Fruit fly (Drosophila melanogaster) whole organism, prepupa: Measurements from ENCODE around the gene apn.

Experiments used
- Blimp-1 ChIP-seq: fragments of 200-800 bp; sonication (Bioruptor generic); optimal IDR thresholded peaks from 3 replicates; lab custom pipeline; 2017; ENCODE audit warnings: missing biosample characterization, missing genetic modification characterization, mild to moderate bottlenecking, moderate library complexity, missing genetic modification reagents
- CG10631 ChIP-seq: fragments of 200-800 bp; sonication (Bioruptor generic); optimal IDR thresholded peaks from 2 replicates; lab custom pipeline; 2016; ENCODE audit warnings: missing biosample characterization, missing genetic modification characterization
- CG10669 ChIP-seq: fragments of 200-800 bp; sonication (Bioruptor generic); optimal IDR thresholded peaks from 3 replicates; lab custom pipeline; 2018; ENCODE audit warnings: missing biosample characterization, mild to moderate bottlenecking, missing genetic modification characterization, moderate library complexity
- CG11762 ChIP-seq: fragments of 200-800 bp; sonication (Bioruptor generic); optimal IDR thresholded peaks from 3 replicates; lab custom pipeline; 2016; ENCODE audit warnings: missing biosample characterization, missing genetic modification characterization; ENCODE audit not compliant: insufficient read depth
- CG11902 ChIP-seq: fragments of 200-800 bp; sonication (Bioruptor generic); optimal IDR thresholded peaks from 3 replicates; lab custom pipeline; 2016; ENCODE audit warnings: missing biosample characterization, missing genetic modification characterization
- CG15336 ChIP-seq: fragments of 200-800 bp; sonication (Bioruptor generic); IDR thresholded peaks from 2 replicates; pipeline ENCODE4 v1.3.6; 2022; ENCODE audit warnings: missing biosample characterization, missing genetic modification characterization
- CG1621 ChIP-seq: fragments of 200-800 bp; sonication (Bioruptor generic); optimal IDR thresholded peaks from 3 replicates; lab custom pipeline; 2018; ENCODE audit warnings: missing biosample characterization, mild to moderate bottlenecking, missing genetic modification characterization
- CG31627 ChIP-seq: fragments of 200-800 bp; sonication (Bioruptor generic); optimal IDR thresholded peaks from 3 replicates; lab custom pipeline; 2016; ENCODE audit warnings: missing biosample characterization, missing genetic modification characterization
- CG32006 ChIP-seq: fragments of 200-800 bp; sonication (Bioruptor generic); optimal IDR thresholded peaks from 3 replicates; lab custom pipeline; 2017; ENCODE audit warnings: missing biosample characterization, mild to moderate bottlenecking, missing genetic modification characterization
- CG34406 ChIP-seq: fragments of 200-800 bp; sonication (Bioruptor generic); optimal IDR thresholded peaks from 3 replicates; lab custom pipeline; 2016; ENCODE audit warnings: missing biosample characterization, missing genetic modification characterization
- CG3919 ChIP-seq: fragments of 200-800 bp; sonication (Bioruptor generic); optimal IDR thresholded peaks from 3 replicates; lab custom pipeline; 2016; ENCODE audit warnings: missing biosample characterization, missing genetic modification characterization
- CG6163 ChIP-seq: fragments of 200-800 bp; sonication (Bioruptor generic); IDR thresholded peaks from 3 replicates; pipeline ENCODE4 v1.3.6; 2022; ENCODE audit warnings: missing biosample characterization, missing genetic modification characterization
- CG6276 ChIP-seq: fragments of 200-800 bp; sonication (Bioruptor generic); optimal IDR thresholded peaks from 2 replicates; lab custom pipeline; 2017; ENCODE audit warnings: missing biosample characterization, mild to moderate bottlenecking, missing genetic modification characterization
- CG6792 ChIP-seq: fragments of 200-800 bp; sonication (Bioruptor generic); optimal IDR thresholded peaks from 3 replicates; lab custom pipeline; 2016; ENCODE audit warnings: missing biosample characterization, missing genetic modification characterization
- CG6854 ChIP-seq: fragments of 200-800 bp; sonication (Bioruptor generic); optimal IDR thresholded peaks from 2 replicates; lab custom pipeline; 2017; ENCODE audit warnings: missing biosample characterization, mild to moderate bottlenecking, missing genetic modification characterization
- CG7368 ChIP-seq: fragments of 200-800 bp; sonication (Bioruptor generic); optimal IDR thresholded peaks from 3 replicates; lab custom pipeline; 2016; ENCODE audit warnings: missing biosample characterization, missing genetic modification characterization
- CG8119 ChIP-seq: fragments of 200-800 bp; sonication (Bioruptor generic); IDR thresholded peaks from 3 replicates; pipeline ENCODE4 v1.3.6; 2022; ENCODE audit warnings: missing biosample characterization, missing genetic modification characterization
- CG8632 ChIP-seq: fragments of 200-800 bp; sonication (Bioruptor generic); optimal IDR thresholded peaks from 3 replicates; lab custom pipeline; 2016; ENCODE audit warnings: missing biosample characterization, missing genetic modification characterization
- Eip78C ChIP-seq: fragments of 200-800 bp; sonication (Bioruptor generic); peaks from one replicate; lab custom pipeline; 2016; ENCODE audit warnings: missing biosample characterization, missing genetic modification characterization
- Ets21C ChIP-seq: fragments of 200-800 bp; sonication (Bioruptor generic); optimal IDR thresholded peaks from 3 replicates; lab custom pipeline; 2016; ENCODE audit warnings: missing biosample characterization, missing genetic modification characterization
- Met ChIP-seq: fragments of 200-800 bp; sonication (Bioruptor generic); optimal IDR thresholded peaks from 3 replicates; lab custom pipeline; 2016; ENCODE audit warnings: missing biosample characterization, missing genetic modification characterization
- Sox102F ChIP-seq: fragments of 200-800 bp; sonication (Bioruptor generic); optimal IDR thresholded peaks from 2 replicates; lab custom pipeline; 2016; ENCODE audit warnings: missing biosample characterization, mild to moderate bottlenecking, missing genetic modification characterization
- Sox15 ChIP-seq: fragments of 200-800 bp; sonication (Bioruptor generic); optimal IDR thresholded peaks from 3 replicates; lab custom pipeline; 2016; ENCODE audit warnings: missing biosample characterization, missing genetic modification characterization
- achi ChIP-seq: fragments of 200-800 bp; sonication (Bioruptor generic); optimal IDR thresholded peaks from 3 replicates; lab custom pipeline; 2016; ENCODE audit warnings: missing biosample characterization, missing genetic modification characterization
- acj6 ChIP-seq: fragments of 200-800 bp; sonication (Bioruptor generic); optimal IDR thresholded peaks from 3 replicates; lab custom pipeline; 2016; ENCODE audit warnings: missing biosample characterization, missing genetic modification characterization
- cyc ChIP-seq: fragments of 200-800 bp; sonication (Bioruptor generic); optimal IDR thresholded peaks from 3 replicates; lab custom pipeline; 2016; ENCODE audit warnings: missing biosample characterization, missing genetic modification characterization
- dac ChIP-seq: fragments of 200-800 bp; sonication (Bioruptor generic); optimal IDR thresholded peaks from 2 replicates; lab custom pipeline; 2017; ENCODE audit warnings: missing biosample characterization, mild to moderate bottlenecking, missing genetic modification characterization
- dsx ChIP-seq: fragments of 200-800 bp; optimal IDR thresholded peaks from 3 replicates; lab custom pipeline; 2019; ENCODE audit warnings: missing biosample characterization, mild to moderate bottlenecking, missing genetic modification characterization, moderate library complexity; ENCODE audit not compliant: poor library complexity, severe bottlenecking
- eg ChIP-seq: fragments of 200-800 bp; sonication (Bioruptor generic); IDR thresholded peaks from 3 replicates; pipeline ENCODE4 v1.3.6; 2022; ENCODE audit warnings: missing biosample characterization, missing genetic modification characterization
- esn ChIP-seq: fragments of 200-800 bp; sonication (Bioruptor generic); optimal IDR thresholded peaks from 2 replicates; lab custom pipeline; 2016; ENCODE audit warnings: missing biosample characterization, mild to moderate bottlenecking, missing genetic modification characterization, moderate library complexity
- fkh ChIP-seq: fragments of 200-800 bp; sonication (Bioruptor generic); optimal IDR thresholded peaks from 3 replicates; lab custom pipeline; 2017; ENCODE audit warnings: missing biosample characterization, mild to moderate bottlenecking, missing genetic modification characterization, moderate library complexity
- lz ChIP-seq: fragments of 200-800 bp; sonication (Bioruptor generic); optimal IDR thresholded peaks from 3 replicates; lab custom pipeline; 2016; ENCODE audit warnings: missing biosample characterization, missing genetic modification characterization
- net ChIP-seq: fragments of 200-800 bp; sonication (Bioruptor generic); optimal IDR thresholded peaks from 3 replicates; lab custom pipeline; 2016; ENCODE audit warnings: missing biosample characterization, missing genetic modification characterization
- pdm3 ChIP-seq: fragments of 200-800 bp; sonication (Bioruptor generic); optimal IDR thresholded peaks from 3 replicates; lab custom pipeline; 2016; ENCODE audit warnings: missing biosample characterization, missing genetic modification characterization
- salr ChIP-seq, 2 experiments: fragments of 200-800 bp; sonication (Bioruptor generic); optimal IDR thresholded peaks; 3 replicates each; lab custom pipeline; 2016 to 2018; ENCODE audit warnings: missing biosample characterization in 2 of 2, missing genetic modification characterization in 2 of 2, mild to moderate bottlenecking in 1 of 2
- spab ChIP-seq: fragments of 200-800 bp; sonication (Bioruptor generic); optimal IDR thresholded peaks from 2 replicates; lab custom pipeline; 2017; ENCODE audit warnings: missing biosample characterization, mild to moderate bottlenecking, missing genetic modification characterization, missing genetic modification reagents
- ss ChIP-seq, 2 experiments: fragments of 200-800 bp; sonication (Bioruptor generic); optimal IDR thresholded peaks; 2 replicates in 1 of 2; 3 replicates in 1 of 2; lab custom pipeline; 2017 to 2018; ENCODE audit warnings: mild to moderate bottlenecking in 2 of 2, missing biosample characterization in 2 of 2, missing genetic modification characterization in 2 of 2, moderate library complexity in 1 of 2
- topi ChIP-seq: fragments of 200-800 bp; sonication (Bioruptor generic); optimal IDR thresholded peaks from 3 replicates; lab custom pipeline; 2016; ENCODE audit warnings: missing biosample characterization, missing genetic modification characterization
- vri ChIP-seq: fragments of 200-800 bp; sonication (Bioruptor generic); optimal IDR thresholded peaks from 3 replicates; lab custom pipeline; 2016; ENCODE audit warnings: missing biosample characterization, mild to moderate bottlenecking, missing genetic modification characterization

Gene apn

DNA sequence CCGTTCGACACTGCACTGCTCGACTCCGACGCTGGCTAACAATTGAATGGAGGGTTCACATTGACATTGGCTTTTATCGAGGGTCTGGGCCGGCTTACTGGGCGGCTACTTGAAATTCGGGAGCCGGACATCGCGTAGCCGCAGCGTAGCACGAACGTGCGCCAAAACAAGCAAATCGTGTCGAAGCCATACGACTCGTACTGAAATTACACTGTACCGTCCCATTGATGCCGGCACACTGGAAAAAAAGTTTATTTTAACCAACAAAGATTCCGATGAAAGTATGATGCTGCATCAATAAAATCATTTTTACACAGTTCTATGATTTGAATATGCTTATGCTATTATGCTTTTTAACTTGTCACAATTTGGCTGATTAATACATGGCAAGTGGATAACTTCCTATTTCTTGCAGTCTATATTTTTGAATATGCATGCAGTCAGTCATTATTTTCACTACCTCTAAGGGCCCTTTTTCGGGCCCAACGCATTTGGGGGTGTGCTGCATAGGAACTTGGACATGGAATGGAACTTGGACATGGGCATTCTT, at the start of gene apn:
TSS of gene apn (minus strand) at position 51 of the 550 bp plus-strand sequence.
- TF ChIP-seq eg (GFP tag; lab: Robert Waterston, UW) (peak; percentile 60; the same call in 2 of the 3 replicates), dac (GFP tag; lab: Kevin White, UChicago) (no peak), CG6854 (GFP tag; lab: Kevin White, UChicago) (no peak), fkh (no peak), CG32006 (peak; percentile 40), pdm3 (GFP tag; lab: Kevin White, UChicago) (no peak), spab (GFP tag; lab: Kevin White, UChicago) (no peak), CG6163 (no peak), CG15336 (peak; percentile 33; the same call in 1 of the 2 replicates)

DNA sequence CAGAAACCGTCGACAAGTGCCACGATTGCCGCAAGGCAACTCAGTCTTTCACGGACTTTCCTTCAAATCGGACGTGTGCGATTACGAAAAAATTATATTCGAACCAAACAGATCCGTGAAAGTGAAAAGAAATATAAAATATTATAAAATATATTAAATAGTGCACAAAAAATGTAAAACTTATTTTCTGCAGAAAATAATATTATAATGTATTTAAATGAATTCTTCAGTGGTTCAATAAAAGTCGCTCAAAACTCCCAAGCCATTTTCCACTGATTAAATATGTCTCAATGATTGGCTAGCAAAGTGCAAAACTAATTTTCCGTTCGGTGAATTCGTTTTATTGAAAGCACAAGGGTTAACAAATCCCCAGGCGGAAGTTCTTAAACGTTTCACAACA, 49.4 kb upstream of the apn start, which contains the start of gene PK2-R1:
TSS of gene PK2-R1 (plus strand) at position 301 of the 400 bp plus-strand sequence.
- no peak for TF ChIP-seq CG6792 (GFP tag; lab: Kevin White, UChicago)
- TF ChIP-seq CG1621 (tag; lab: Kevin White, UChicago), result no peak
- TF ChIP-seq cyc (GFP tag; lab: Kevin White, UChicago), result no peak
- TF ChIP-seq salr (GFP tag; optimal IDR thresholded peaks at IDR 0.05; lab: Kevin White, UChicago), result no peak
- no peak for TF ChIP-seq Blimp-1 (GFP tag; lab: Kevin White, UChicago)
- TF ChIP-seq CG8632 (GFP tag; lab: Kevin White, UChicago), result no peak
- TF ChIP-seq spab (GFP tag; lab: Kevin White, UChicago), result no peak
- no peak for TF ChIP-seq Met
- no peak for TF ChIP-seq Sox15 (GFP tag; lab: Kevin White, UChicago)
- TF ChIP-seq net, result no peak
- no peak for TF ChIP-seq CG11902 (GFP tag; lab: Kevin White, UChicago)
- no peak for TF ChIP-seq eg (GFP tag; lab: Robert Waterston, UW)
- no peak for TF ChIP-seq CG7368 (GFP tag; lab: Kevin White, UChicago)
- TF ChIP-seq topi (GFP tag; lab: Kevin White, UChicago), result no peak
- no peak for TF ChIP-seq Sox102F
- no peak for TF ChIP-seq CG10631
- no peak for TF ChIP-seq CG15336

DNA sequence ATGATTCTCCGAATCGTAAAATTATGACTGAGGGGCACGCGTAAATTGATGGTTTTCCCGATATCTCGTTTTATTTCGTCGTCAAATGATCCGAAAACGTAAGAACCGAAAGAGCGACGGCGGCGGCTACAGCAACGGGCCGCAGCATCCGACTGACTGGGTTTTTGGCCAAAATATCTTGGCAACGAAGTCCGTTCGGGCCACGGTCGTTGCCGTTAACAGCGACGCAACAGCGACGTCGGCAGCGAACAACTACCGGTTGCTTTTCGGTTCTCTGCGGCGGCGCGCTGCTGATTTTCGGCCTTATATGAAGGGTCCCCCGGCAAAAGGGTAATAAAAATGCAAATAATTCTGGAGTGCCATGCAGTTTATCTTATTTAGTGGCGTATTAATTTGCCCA, 45.4 kb upstream of the apn start, which contains the start of gene PK2-R2:
TSS of gene PK2-R2 (minus strand) at position 160 of the 400 bp plus-strand sequence.
- TF ChIP-seq Ets21C (GFP tag; lab: Kevin White, UChicago) (no peak), CG11902 (GFP tag; lab: Kevin White, UChicago) (no peak), Blimp-1 (GFP tag; lab: Kevin White, UChicago) (no peak), ss (GFP tag; optimal IDR thresholded peaks at IDR 0.05; lab: Kevin White, UChicago) (no peak), CG8119 (GFP tag; lab: Robert Waterston, UW) (no peak), CG34406 (GFP tag; lab: Kevin White, UChicago) (no peak), CG6276 (GFP tag; lab: Kevin White, UChicago) (no peak), CG10631 (no peak), CG11762 (GFP tag; lab: Kevin White, UChicago) (no peak), salr (GFP tag; optimal IDR thresholded peaks at IDR 0.05; lab: Kevin White, UChicago) (no peak), vri (GFP tag; lab: Kevin White, UChicago) (no peak)

DNA sequence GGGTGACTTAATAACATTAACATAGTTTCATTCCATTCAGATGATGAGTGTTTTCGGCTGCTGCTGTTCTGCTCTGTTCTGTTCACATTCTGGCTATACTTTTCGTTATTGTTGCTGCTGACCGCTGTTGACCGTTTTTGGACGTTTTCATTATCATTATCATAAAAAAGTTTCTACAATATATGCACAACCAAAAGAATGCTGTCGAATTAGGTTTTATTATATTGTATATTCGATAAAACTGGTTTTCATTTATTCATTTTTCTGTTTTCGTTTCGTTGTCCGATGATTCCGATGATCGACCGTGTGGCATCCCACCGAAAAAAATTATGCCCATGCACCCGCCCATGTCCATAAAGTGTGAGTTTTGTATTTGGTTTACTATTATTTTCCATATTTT, 44.4 kb upstream of the apn start:
- TF ChIP-seq CG10669 (GFP tag; lab: Kevin White, UChicago), result no peak

dm6 chr3R:13319873-13320272, 31.3 kb upstream of the apn start:
- TF ChIP-seq dsx (GFP tag; lab: Kevin White, UChicago) (no peak), esn (GFP tag; lab: Kevin White, UChicago) (no peak), CG3919 (GFP tag; lab: Kevin White, UChicago) (peak; percentile 40), salr (GFP tag; optimal IDR thresholded peaks at IDR 0.05; lab: Kevin White, UChicago) (peak in 1 of 2 experiments; percentile 8), CG31627 (GFP tag; lab: Kevin White, UChicago) (no peak), Met (peak; percentile 13), achi (peak; percentile 35), Sox102F (peak; percentile 43), Eip78C (GFP tag; lab: Kevin White, UChicago) (peak; percentile 77), CG34406 (GFP tag; lab: Kevin White, UChicago) (peak; percentile 29), lz (GFP tag; lab: Kevin White, UChicago) (no peak), pdm3 (GFP tag; lab: Kevin White, UChicago) (peak; percentile 16), net (peak; percentile 30), acj6 (peak; percentile 2)
